Fruit fly (Drosophila melanogaster) whole organism, embryonic: ENCODE data around the gene Polr3E.
A peak's percentile ranks its signal among the peaks of the same experiment; 100 is the strongest.

ENCODE experiments used
- Atf3 ChIP-seq: fragments of 200-800 bp; sonication (Bioruptor generic); optimal IDR thresholded peaks from 3 replicates; lab custom pipeline; 2016; ENCODE audit warnings: missing biosample characterization, missing genetic modification characterization
- Bdp1 ChIP-seq: fragments of 200-800 bp; sonication (Bioruptor generic); optimal IDR thresholded peaks from 3 replicates; lab custom pipeline; 2016; ENCODE audit warnings: missing biosample characterization, missing genetic modification characterization
- Bteb2 ChIP-seq: fragments of 200-800 bp; sonication (Bioruptor generic); optimal IDR thresholded peaks from 2 replicates; lab custom pipeline; 2016; ENCODE audit warnings: missing biosample characterization, missing genetic modification characterization
- CG10321 ChIP-seq: fragments of 200-800 bp; sonication (Bioruptor generic); IDR thresholded peaks from 2 replicates; pipeline ENCODE4 v1.3.6; 2022; ENCODE audit warnings: missing biosample characterization, missing genetic modification characterization
- CG10654 ChIP-seq: fragments of 200-800 bp; sonication (Bioruptor generic); optimal IDR thresholded peaks from 2 replicates; lab custom pipeline; 2016; ENCODE audit warnings: missing biosample characterization, missing genetic modification characterization
- CG12071 ChIP-seq: fragments of 200-800 bp; sonication (Bioruptor generic); optimal IDR thresholded peaks from 3 replicates; lab custom pipeline; 2018; ENCODE audit warnings: missing biosample characterization, mild to moderate bottlenecking, missing genetic modification characterization
- CG12299 ChIP-seq: fragments of 200-800 bp; sonication (Bioruptor generic); optimal IDR thresholded peaks from 2 replicates; lab custom pipeline; 2018; ENCODE audit warnings: missing biosample characterization, mild to moderate bottlenecking, missing genetic modification characterization
- CG13287 ChIP-seq: fragments of 200-800 bp; sonication (Bioruptor generic); IDR thresholded peaks from 2 replicates; pipeline ENCODE4 v1.3.6; 2022; ENCODE audit warnings: missing biosample characterization, missing genetic modification characterization; ENCODE audit not compliant: partially characterized antibody
- CG14710 ChIP-seq: fragments of 200-800 bp; sonication (Bioruptor generic); optimal IDR thresholded peaks from 3 replicates; lab custom pipeline; 2019; ENCODE audit warnings: missing biosample characterization, mild to moderate bottlenecking, missing genetic modification characterization, moderate library complexity
- CG15269 ChIP-seq: fragments of 200-800 bp; sonication (Bioruptor generic); optimal IDR thresholded peaks from 2 replicates; lab custom pipeline; 2018; ENCODE audit warnings: missing biosample characterization, mild to moderate bottlenecking, missing genetic modification characterization, moderate library complexity
- CG1647 ChIP-seq: fragments of 200-800 bp; sonication (Bioruptor generic); optimal IDR thresholded peaks from 3 replicates; lab custom pipeline; 2016; ENCODE audit warnings: missing biosample characterization, missing genetic modification characterization
- CG17186 ChIP-seq: fragments of 200-800 bp; sonication (Bioruptor generic); optimal IDR thresholded peaks from 3 replicates; lab custom pipeline; 2017; ENCODE audit warnings: missing biosample characterization, missing genetic modification reagents, missing genetic modification characterization
- CG18262 ChIP-seq: fragments of 200-800 bp; optimal IDR thresholded peaks from 3 replicates; lab custom pipeline; 2019; ENCODE audit warnings: missing biosample characterization, mild to moderate bottlenecking, missing genetic modification characterization, moderate library complexity
- CG2712 ChIP-seq: fragments of 200-800 bp; optimal IDR thresholded peaks from 3 replicates; lab custom pipeline; 2019; ENCODE audit warnings: missing biosample characterization, mild to moderate bottlenecking, missing genetic modification characterization, moderate library complexity
- CG3407 ChIP-seq: fragments of 200-800 bp; sonication (Bioruptor generic); optimal IDR thresholded peaks from 2 replicates; lab custom pipeline; 2018; ENCODE audit warnings: missing biosample characterization, mild to moderate bottlenecking, missing genetic modification characterization
- CG3847 ChIP-seq: fragments of 200-800 bp; sonication (Bioruptor generic); IDR thresholded peaks from 2 replicates; pipeline ENCODE4 v1.3.6; 2022; ENCODE audit warnings: missing biosample characterization, missing genetic modification characterization
- CG4854 ChIP-seq: fragments of 200-800 bp; sonication (Bioruptor generic); optimal IDR thresholded peaks from 2 replicates; lab custom pipeline; 2016; ENCODE audit warnings: missing biosample characterization, missing genetic modification characterization, inconsistent platforms
- CG5245 ChIP-seq: fragments of 200-800 bp; sonication (Bioruptor generic); optimal IDR thresholded peaks from 3 replicates; lab custom pipeline; 2016; ENCODE audit warnings: missing biosample characterization, missing genetic modification characterization
- CG6765 ChIP-seq: fragments of 200-800 bp; sonication (Bioruptor generic); optimal IDR thresholded peaks from 3 replicates; lab custom pipeline; 2017; ENCODE audit warnings: missing biosample characterization, mild to moderate bottlenecking, missing genetic modification characterization
- CG7745 ChIP-seq: fragments of 200-800 bp; sonication (Bioruptor generic); optimal IDR thresholded peaks from 2 replicates; lab custom pipeline; 2018; ENCODE audit warnings: missing biosample characterization, mild to moderate bottlenecking, missing genetic modification characterization, moderate library complexity
- CG7786 ChIP-seq: fragments of 200-800 bp; sonication (Bioruptor generic); optimal IDR thresholded peaks from 2 replicates; lab custom pipeline; 2016; ENCODE audit warnings: missing biosample characterization, missing genetic modification characterization
- CG8359 ChIP-seq: fragments of 200-800 bp; sonication (Bioruptor generic); optimal IDR thresholded peaks from 2 replicates; lab custom pipeline; 2017; ENCODE audit warnings: missing biosample characterization, mild to moderate bottlenecking, missing genetic modification characterization, borderline replicate concordance
- CG9727 ChIP-seq: fragments of 200-800 bp; sonication (Bioruptor generic); optimal IDR thresholded peaks from 3 replicates; lab custom pipeline; 2017; ENCODE audit warnings: missing biosample characterization, mild to moderate bottlenecking, missing genetic modification characterization
- CG9797 ChIP-seq: fragments of 200-800 bp; sonication (Bioruptor generic); optimal IDR thresholded peaks from 3 replicates; lab custom pipeline; 2018; ENCODE audit warnings: missing biosample characterization, mild to moderate bottlenecking, missing genetic modification characterization
- CHES-1-like ChIP-seq: fragments of 200-800 bp; sonication (Bioruptor generic); optimal IDR thresholded peaks from 2 replicates; lab custom pipeline; 2016; ENCODE audit warnings: missing biosample characterization, missing genetic modification characterization
- Dfd ChIP-seq, 2 experiments: fragments of >200 bp; optimal IDR thresholded peaks; 2 replicates each; lab custom pipeline; 2017; ENCODE audit warnings: missing biosample characterization in 2 of 2, missing genetic modification characterization in 2 of 2
- HmgZ ChIP-seq: fragments of 200-800 bp; sonication (Bioruptor generic); optimal IDR thresholded peaks from 2 replicates; lab custom pipeline; 2018; ENCODE audit warnings: missing biosample characterization, mild to moderate bottlenecking, missing genetic modification characterization
- NC2α ChIP-seq: fragments of 200-800 bp; sonication (Bioruptor generic); optimal IDR thresholded peaks from 2 replicates; lab custom pipeline; 2016; ENCODE audit warnings: missing biosample characterization, missing genetic modification characterization
- Nf-YC ChIP-seq: fragments of 200-800 bp; optimal IDR thresholded peaks from 3 replicates; lab custom pipeline; 2019; ENCODE audit warnings: missing biosample characterization, mild to moderate bottlenecking, missing genetic modification characterization, moderate library complexity
- Sox100B ChIP-seq: fragments of 200-800 bp; sonication (Bioruptor generic); optimal IDR thresholded peaks from 3 replicates; lab custom pipeline; 2018; ENCODE audit warnings: missing biosample characterization, mild to moderate bottlenecking, missing genetic modification characterization
- Sry-β ChIP-seq: fragments of 200-800 bp; sonication (Bioruptor generic); optimal IDR thresholded peaks from 2 replicates; lab custom pipeline; 2018; ENCODE audit warnings: missing biosample characterization, mild to moderate bottlenecking, missing genetic modification characterization, moderate library complexity
- ab ChIP-seq: fragments of 200-800 bp; sonication (Bioruptor generic); optimal IDR thresholded peaks from 2 replicates; lab custom pipeline; 2016; ENCODE audit warnings: missing biosample characterization, missing genetic modification characterization
- abd-A ChIP-seq: fragments of 200-800 bp; sonication (Bioruptor generic); optimal IDR thresholded peaks from 3 replicates; lab custom pipeline; 2019; ENCODE audit warnings: missing biosample characterization, mild to moderate bottlenecking, missing genetic modification characterization, moderate library complexity
- chif ChIP-seq, 2 experiments: fragments of 200-800 bp; sonication (Bioruptor generic); optimal IDR thresholded peaks; 3 replicates each; lab custom pipeline; 2016; ENCODE audit warnings: missing biosample characterization in 2 of 2, missing genetic modification characterization in 2 of 2
- corto ChIP-seq: fragments of 200-800 bp; sonication (Bioruptor generic); optimal IDR thresholded peaks from 2 replicates; lab custom pipeline; 2016; ENCODE audit warnings: missing biosample characterization, mild to moderate bottlenecking, missing genetic modification characterization, moderate library complexity
- dpn ChIP-seq, 2 experiments: fragments of 200-800 bp; sonication (Bioruptor generic); optimal IDR thresholded peaks; 3 replicates each; lab custom pipeline; 2016; ENCODE audit warnings: missing biosample characterization in 2 of 2, missing genetic modification characterization in 2 of 2
- eve ChIP-seq, 2 experiments: fragments of >200 bp; optimal IDR thresholded peaks; 2 replicates each; lab custom pipeline; 2017; ENCODE audit warnings: missing biosample characterization in 2 of 2, missing genetic modification characterization in 2 of 2
- jing ChIP-seq: fragments of 200-800 bp; sonication (Bioruptor generic); optimal IDR thresholded peaks from 2 replicates; lab custom pipeline; 2018; ENCODE audit warnings: missing biosample characterization, mild to moderate bottlenecking, missing genetic modification characterization
- lov ChIP-seq, 2 experiments: fragments of 200-800 bp in 1 of 2; fragments of >200 bp in 1 of 2; sonication (Bioruptor generic) in 1 of 2; IDR thresholded peaks in 1 of 2; optimal IDR thresholded peaks in 1 of 2; 2 replicates in 1 of 2; 3 replicates in 1 of 2; pipeline versions ENCODE4 v1.3.6 to Lab custom; 2017 to 2022; ENCODE audit warnings: missing biosample characterization in 1 of 2, missing genetic modification characterization in 1 of 2
- nom ChIP-seq: fragments of 200-800 bp; sonication (Bioruptor generic); optimal IDR thresholded peaks from 2 replicates; lab custom pipeline; 2017; ENCODE audit warnings: missing biosample characterization, missing genetic modification characterization, mild to moderate bottlenecking, moderate library complexity, missing genetic modification reagents
- pfk ChIP-seq: fragments of 200-800 bp; sonication (Bioruptor generic); optimal IDR thresholded peaks from 2 replicates; lab custom pipeline; 2018; ENCODE audit warnings: missing biosample characterization, mild to moderate bottlenecking, missing genetic modification characterization, moderate library complexity
- salm ChIP-seq: fragments of 200-800 bp; sonication (Bioruptor generic); optimal IDR thresholded peaks from 2 replicates; lab custom pipeline; 2018; ENCODE audit warnings: missing biosample characterization, mild to moderate bottlenecking, missing genetic modification characterization
- slp2 ChIP-seq: fragments of 200-800 bp; sonication (Bioruptor generic); optimal IDR thresholded peaks from 2 replicates; lab custom pipeline; 2016; ENCODE audit warnings: missing biosample characterization, missing genetic modification characterization
- so ChIP-seq: fragments of 200-800 bp; sonication (Bioruptor generic); IDR thresholded peaks from 3 replicates; pipeline ENCODE4 v1.3.6; 2022; ENCODE audit warnings: missing biosample characterization, missing genetic modification characterization
- unpg ChIP-seq: fragments of 200-800 bp; sonication (Bioruptor generic); optimal IDR thresholded peaks from 3 replicates; lab custom pipeline; 2018; ENCODE audit warnings: missing biosample characterization, mild to moderate bottlenecking, missing genetic modification characterization, moderate library complexity
- wek ChIP-seq: fragments of 200-800 bp; sonication (Bioruptor generic); optimal IDR thresholded peaks from 3 replicates; lab custom pipeline; 2018; ENCODE audit warnings: missing biosample characterization, mild to moderate bottlenecking, missing genetic modification characterization, moderate library complexity
- zf30C ChIP-seq: fragments of 200-800 bp; sonication (Bioruptor generic); optimal IDR thresholded peaks from 3 replicates; lab custom pipeline; 2018; ENCODE audit warnings: missing biosample characterization, mild to moderate bottlenecking, missing genetic modification characterization
- zfh1 ChIP-seq: fragments of 200-800 bp; sonication (Bioruptor generic); IDR thresholded peaks from 3 replicates; pipeline ENCODE4 v1.3.6; 2022; ENCODE audit warnings: missing biosample characterization, missing genetic modification characterization

Polr3E gene

DNA sequence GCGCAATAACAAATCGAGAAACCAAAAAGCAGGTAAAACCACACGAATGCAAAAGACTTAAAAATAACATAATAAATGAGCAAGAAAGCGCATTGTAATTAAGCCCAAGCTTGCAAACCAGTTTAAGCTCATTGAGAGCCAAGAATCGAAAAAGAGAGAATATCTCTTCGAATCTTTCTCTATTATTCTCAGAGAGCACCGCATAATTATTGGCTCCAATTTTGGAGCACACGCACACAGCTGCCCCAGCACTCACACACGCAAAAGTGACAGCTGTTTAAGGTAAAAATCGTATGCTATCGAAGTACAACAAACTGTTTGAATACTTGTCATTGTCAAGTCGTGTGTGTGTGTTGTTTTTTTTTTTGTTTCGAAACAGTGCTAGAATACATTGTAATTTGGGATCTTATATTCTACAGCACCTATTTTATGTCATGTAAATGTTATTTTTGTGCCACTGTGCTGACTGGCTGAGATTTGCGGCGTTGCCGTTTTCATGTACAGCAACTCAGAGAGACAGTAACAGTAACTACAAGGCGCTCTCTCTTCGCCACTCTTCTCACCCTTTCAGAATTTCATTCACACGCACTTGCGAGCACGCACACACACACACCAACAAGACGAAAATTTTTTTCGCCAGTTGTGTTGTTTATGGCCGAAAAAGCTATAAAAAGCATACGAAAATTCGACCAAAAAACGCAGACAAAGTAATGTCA, 22.1 kb upstream of the Polr3E start (continued):
- TF ChIP-seq CG4854 (GFP tag; lab: Kevin White, UChicago): peak; percentile 19
- TF ChIP-seq CG13287 (GFP tag; lab: Robert Waterston, UW): peak; percentile 16; the same call in 1 of the 2 replicates
- peak; percentile 45 for TF ChIP-seq CG7786 (GFP tag; lab: Kevin White, UChicago)
- peak; percentile 100 for TF ChIP-seq CG3407
- no peak for TF ChIP-seq nom (GFP tag; lab: Kevin White, UChicago)
- no peak for TF ChIP-seq lov (optimal IDR thresholded peaks at IDR 0.05; lab: Kevin White, UChicago)
- TF ChIP-seq lov (GFP tag; IDR thresholded peaks at IDR 0.05; lab: Robert Waterston, UW): 0 out of 3 replicates have a peak, but pooled peaks have one; percentile 55
- peak; percentile 43 for TF ChIP-seq CG7745 (tag; lab: Kevin White, UChicago)
- peak; percentile 9 for TF ChIP-seq CG6765
- TF ChIP-seq CHES-1-like (GFP tag; lab: Kevin White, UChicago): peak; percentile 73
- TF ChIP-seq corto (GFP tag; lab: Kevin White, UChicago): peak; percentile 57
- TF ChIP-seq HmgZ (tag; lab: Kevin White, UChicago): peak; percentile 47
- TF ChIP-seq Dfd (GFP tag; optimal IDR thresholded peaks at IDR 0.05; lab: Kevin White, UChicago): no peak
- peak; percentile 60 for TF ChIP-seq CG9727 (GFP tag; lab: Kevin White, UChicago)
- no peak for TF ChIP-seq abd-A (tag; lab: Kevin White, UChicago)
- TF ChIP-seq NC2α (GFP tag; lab: Kevin White, UChicago): no peak
- no peak for TF ChIP-seq wek (GFP tag; lab: Kevin White, UChicago)
- no peak; the same call in 1 of the 2 replicates for TF ChIP-seq CG3847 (GFP tag; lab: Robert Waterston, UW)
- peak; percentile 69; the same call in 1 of the 3 replicates for TF ChIP-seq so (GFP tag; lab: Robert Waterston, UW)
- TF ChIP-seq CG10321 (GFP tag; lab: Robert Waterston, UW): no peak
- no peak for TF ChIP-seq CG1647 (GFP tag; lab: Kevin White, UChicago)
- TF ChIP-seq CG12071 (GFP tag; lab: Kevin White, UChicago): no peak
- TF ChIP-seq pfk (GFP tag; lab: Kevin White, UChicago): no peak
- no peak for TF ChIP-seq CG2712
- no peak for TF ChIP-seq CG18262 (tag; lab: Kevin White, UChicago)
- peak; percentile 21 for TF ChIP-seq Bteb2 (GFP tag; lab: Kevin White, UChicago)
- peak; percentile 37 to 38 for TF ChIP-seq dpn (GFP tag; optimal IDR thresholded peaks at IDR 0.05; lab: Kevin White, UChicago)
- TF ChIP-seq Bdp1 (GFP tag; lab: Kevin White, UChicago): peak; percentile 13
- no peak for TF ChIP-seq CG12299 (tag; lab: Kevin White, UChicago)
- peak; percentile 2 for TF ChIP-seq CG14710 (tag; lab: Kevin White, UChicago)
- peak; percentile 50 for TF ChIP-seq unpg (GFP tag; lab: Kevin White, UChicago)
- no peak for TF ChIP-seq ab (GFP tag; lab: Kevin White, UChicago)
- peak; percentile 80 for TF ChIP-seq zfh1 (GFP tag; lab: Robert Waterston, UW)
- TF ChIP-seq Atf3 (GFP tag; lab: Kevin White, UChicago): no peak
- peak; percentile 15 for TF ChIP-seq slp2 (GFP tag; lab: Kevin White, UChicago)
- TF ChIP-seq CG9797 (GFP tag; lab: Kevin White, UChicago): no peak
- TF ChIP-seq CG8359: no peak
- TF ChIP-seq salm (tag; lab: Kevin White, UChicago): no peak
- peak in 1 of 2 experiments; percentile 76 for TF ChIP-seq eve (GFP tag; optimal IDR thresholded peaks at IDR 0.05; lab: Kevin White, UChicago)
- TF ChIP-seq CG5245: no peak
- no peak for TF ChIP-seq jing (GFP tag; lab: Kevin White, UChicago)
- peak; percentile 9 to 19 for TF ChIP-seq chif (GFP tag; optimal IDR thresholded peaks at IDR 0.05; lab: Kevin White, UChicago)
- no peak for TF ChIP-seq Sox100B (GFP tag; lab: Kevin White, UChicago)
- no peak for TF ChIP-seq zf30C (GFP tag; lab: Kevin White, UChicago)
- TF ChIP-seq Sry-β (GFP tag; lab: Kevin White, UChicago): no peak
- no peak for TF ChIP-seq Nf-YC (tag; lab: Kevin White, UChicago)
- TF ChIP-seq CG15269: peak; percentile 57
- no peak for TF ChIP-seq CG17186 (GFP tag; lab: Kevin White, UChicago)
- no peak for TF ChIP-seq CG10654 (GFP tag; lab: Kevin White, UChicago)
